Worm (Caenorhabditis elegans) whole organism, late embryonic: ENCODE measurements around the gene str-244.

Experiments used
- K02D7.2 ChIP-seq: sonication (generic microtip); optimal IDR thresholded peaks from 2 replicates; lab custom pipeline; 2017; ENCODE audit warnings: mild to moderate bottlenecking, missing genetic modification characterization, missing compliant biosample characterization
- K09A11.1 ChIP-seq: sonication (generic microtip); optimal IDR thresholded peaks from 2 replicates; lab custom pipeline; 2017; ENCODE audit warnings: antibody characterized with exemption, mild to moderate bottlenecking, missing genetic modification characterization, missing compliant biosample characterization; ENCODE audit not compliant: insufficient read depth
- ceh-45 ChIP-seq: fragments of 200-800 bp; sonication (Bioruptor generic); IDR thresholded peaks from 2 replicates; pipeline ENCODE4 v1.3.6; 2022; ENCODE audit warnings: missing genetic modification reagents, missing genetic modification characterization, missing compliant biosample characterization
- dmd-4 ChIP-seq: sonication (generic microtip); optimal IDR thresholded peaks from 2 replicates; lab custom pipeline; 2016; ENCODE audit warnings: borderline replicate concordance, missing genetic modification characterization, missing compliant biosample characterization
- elt-2 ChIP-seq: sonication (generic microtip); optimal IDR thresholded peaks from 2 replicates; lab custom pipeline; 2016; ENCODE audit warnings: missing genetic modification reagents, missing genetic modification characterization, missing compliant biosample characterization
- fkh-10 ChIP-seq: fragments of 150-350 bp; optimal IDR thresholded peaks from 2 replicates; lab custom pipeline; 2014; ENCODE audit warnings: missing biosample characterization, missing genetic modification reagents, missing genetic modification characterization
- pha-4 ChIP-seq: fragments of 150-350 bp; optimal IDR thresholded peaks from 2 replicates; lab custom pipeline; 2018; ENCODE audit warnings: missing biosample characterization, missing genetic modification reagents, missing genetic modification characterization

ce11 chrV:3088768-3089167, 29.9 kb upstream of the str-244 start, which contains the start of gene acs-21:
- TF ChIP-seq pha-4 (tag; lab: Kevin White, UChicago) (no peak), dmd-4 (tag; lab: Kevin White, UChicago) (no peak), fkh-10 (GFP tag; lab: Kevin White, UChicago) (no peak), K09A11.1 (tag; lab: Kevin White, UChicago) (no peak), K02D7.2 (tag; lab: Kevin White, UChicago) (no peak), elt-2 (tag; lab: Kevin White, UChicago) (no peak), ceh-45 (GFP tag; lab: Robert Waterston, UW) (no peak)
